Fruit fly (Drosophila melanogaster): ENCODE data around the gene Nepl15.

The Nepl15 gene

DNA sequence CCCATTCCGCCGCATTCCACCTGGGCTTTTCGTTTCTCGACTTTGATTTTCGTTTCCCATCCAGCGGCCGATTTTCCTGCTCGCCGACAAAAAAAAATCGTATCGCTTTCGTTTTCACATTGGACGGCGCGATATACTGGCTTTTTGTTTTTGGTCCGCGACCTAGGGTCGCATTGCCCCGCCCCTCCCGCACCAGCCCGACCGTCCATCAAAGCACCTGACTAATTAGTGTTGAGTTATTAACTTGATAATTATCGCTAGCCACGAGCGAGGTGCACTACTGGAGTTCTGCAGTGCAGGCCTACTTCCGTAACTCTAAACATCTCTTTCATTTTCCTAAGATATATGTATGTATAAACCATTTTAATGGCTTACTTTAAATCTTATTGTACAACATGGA is 14.3 kb downstream of the Nepl15 start:
- TF ChIP-seq psq (optimal IDR thresholded peaks at IDR 0.05), result no peak
- no peak for TF ChIP-seq Myc (optimal IDR thresholded peaks at IDR 0.05)
- no peak for TF ChIP-seq h (optimal IDR thresholded peaks at IDR 0.05)
- TF ChIP-seq insv (optimal IDR thresholded peaks at IDR 0.05), result no peak
- no peak for TF ChIP-seq ttk (optimal IDR thresholded peaks at IDR 0.05)
- TF ChIP-seq Sin3A (optimal IDR thresholded peaks at IDR 0.05), result no peak

dm6 chr3R:22751111-22751510 is 14.9 kb downstream of the Nepl15 start:
- TF ChIP-seq Myc (optimal IDR thresholded peaks at IDR 0.05), result no peak
- TF ChIP-seq Sin3A (optimal IDR thresholded peaks at IDR 0.05), result no peak
- no peak for TF ChIP-seq insv (optimal IDR thresholded peaks at IDR 0.05)
- no peak for TF ChIP-seq ttk (optimal IDR thresholded peaks at IDR 0.05)
- TF ChIP-seq h (optimal IDR thresholded peaks at IDR 0.05), result no peak
- no peak for TF ChIP-seq psq (optimal IDR thresholded peaks at IDR 0.05)

DNA sequence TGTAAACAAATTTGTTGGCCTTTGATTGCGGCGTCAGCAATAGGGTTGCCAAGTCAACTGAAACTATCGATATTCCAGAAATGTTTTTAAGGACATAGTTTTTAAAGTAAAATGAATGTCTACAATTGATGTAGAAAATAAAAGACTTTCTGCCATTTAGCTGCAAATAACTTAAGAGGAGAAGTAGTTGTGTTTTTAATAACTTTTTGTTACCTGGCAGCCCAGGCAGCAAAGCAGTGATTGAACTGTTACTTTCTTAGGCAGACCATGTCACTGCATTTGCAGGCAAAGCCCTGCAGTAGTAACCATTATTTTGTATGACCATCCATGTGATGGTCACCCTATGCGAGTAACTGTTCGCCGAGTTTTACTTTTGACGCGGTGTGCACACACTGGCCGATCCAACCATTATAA is 15.4 kb downstream of the Nepl15 start, which contains the start of the genes rumi, CG7029 and Usp12-46:
TSS of gene rumi (minus strand) at position 64 of the 414 bp plus-strand sequence.
TSS of gene CG7029 (plus strand) at position 368 of the 414 bp plus-strand sequence.
TSS of gene Usp12-46 (plus strand) at position 368 of the 414 bp plus-strand sequence.
- TF ChIP-seq insv (optimal IDR thresholded peaks at IDR 0.05) (no peak), Myc (optimal IDR thresholded peaks at IDR 0.05) (no peak), psq (optimal IDR thresholded peaks at IDR 0.05) (no peak), Sin3A (optimal IDR thresholded peaks at IDR 0.05) (no peak), h (optimal IDR thresholded peaks at IDR 0.05) (no peak), ttk (optimal IDR thresholded peaks at IDR 0.05) (no peak)

dm6 chr3R:22750039-22750438 is 15.9 kb downstream of the Nepl15 start:
- TF ChIP-seq Myc (optimal IDR thresholded peaks at IDR 0.05), result no peak
- no peak for TF ChIP-seq ttk (optimal IDR thresholded peaks at IDR 0.05)
- TF ChIP-seq insv (optimal IDR thresholded peaks at IDR 0.05), result no peak
- no peak for TF ChIP-seq h (optimal IDR thresholded peaks at IDR 0.05)
- no peak for TF ChIP-seq Sin3A (optimal IDR thresholded peaks at IDR 0.05)
- TF ChIP-seq psq (optimal IDR thresholded peaks at IDR 0.05), result no peak

DNA sequence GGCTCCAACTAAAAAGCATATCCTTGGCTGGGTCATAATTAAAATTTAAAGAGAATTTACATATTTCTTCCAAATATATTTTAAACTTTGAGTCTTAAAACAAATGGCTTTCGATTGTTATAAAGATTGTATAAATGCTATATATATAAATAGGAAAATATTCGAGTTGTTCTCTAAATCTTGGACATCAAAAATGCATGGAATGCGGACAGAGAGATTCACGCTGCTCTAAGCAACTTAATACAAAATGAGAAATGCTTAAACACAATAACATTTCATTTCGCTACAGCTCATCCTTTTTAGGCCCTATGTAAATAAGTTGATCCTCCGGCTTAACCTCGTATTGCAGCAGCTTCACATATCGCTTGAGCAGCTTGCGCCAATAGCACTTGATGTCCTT is 17.0 kb downstream of the Nepl15 start, which contains the start of gene CG31139:
TSS of gene CG31139 (minus strand) at position 101 of the 400 bp plus-strand sequence.
- no peak for TF ChIP-seq ttk (optimal IDR thresholded peaks at IDR 0.05)
- TF ChIP-seq psq (optimal IDR thresholded peaks at IDR 0.05), result no peak
- TF ChIP-seq h (optimal IDR thresholded peaks at IDR 0.05), result no peak
- no peak for TF ChIP-seq Myc (optimal IDR thresholded peaks at IDR 0.05)
- no peak for TF ChIP-seq Sin3A (optimal IDR thresholded peaks at IDR 0.05)
- no peak for TF ChIP-seq insv (optimal IDR thresholded peaks at IDR 0.05)

dm6 chr3R:22747423-22748090 is 18.4 kb downstream of the Nepl15 start, which contains the start of gene CG17141:
TSS of gene CG17141 (minus strand) at chr3R:22747599.
- TF ChIP-seq insv (optimal IDR thresholded peaks at IDR 0.05), result no peak
- no peak for TF ChIP-seq Sin3A (optimal IDR thresholded peaks at IDR 0.05)

dm6 chr3R:22745432-22745831 is 20.5 kb downstream of the Nepl15 start, which contains the start of the genes vret and HP1c:
TSS of gene vret (minus strand) at chr3R:22745581.
TSS of gene HP1c (plus strand) at chr3R:22745620.
- no peak for TF ChIP-seq insv (optimal IDR thresholded peaks at IDR 0.05)
- TF ChIP-seq h (optimal IDR thresholded peaks at IDR 0.05), result no peak
- no peak for TF ChIP-seq Myc (optimal IDR thresholded peaks at IDR 0.05)
- no peak for TF ChIP-seq Sin3A (optimal IDR thresholded peaks at IDR 0.05)
- TF ChIP-seq psq (optimal IDR thresholded peaks at IDR 0.05), result no peak
- no peak for TF ChIP-seq ttk (optimal IDR thresholded peaks at IDR 0.05)

- no peak for TF ChIP-seq Myc (optimal IDR thresholded peaks at IDR 0.05)
- TF ChIP-seq Sin3A (optimal IDR thresholded peaks at IDR 0.05), result no peak
- no peak for TF ChIP-seq psq (optimal IDR thresholded peaks at IDR 0.05)
- TF ChIP-seq insv (optimal IDR thresholded peaks at IDR 0.05), result no peak
- TF ChIP-seq ttk (optimal IDR thresholded peaks at IDR 0.05), result no peak
- no peak for TF ChIP-seq h (optimal IDR thresholded peaks at IDR 0.05)
These were observed 25.0 kb downstream of the Nepl15 start, which contains the start of the genes Dcr-1 and CG6985 for dm6 chr3R:22740930-22741329. TSS of gene Dcr-1 (minus strand) at chr3R:22741091. TSS of gene CG6985 (plus strand) at chr3R:22741150.

- no peak for TF ChIP-seq ttk (optimal IDR thresholded peaks at IDR 0.05)
- no peak for TF ChIP-seq psq (optimal IDR thresholded peaks at IDR 0.05)
- no peak for TF ChIP-seq h (optimal IDR thresholded peaks at IDR 0.05)
- TF ChIP-seq Sin3A (optimal IDR thresholded peaks at IDR 0.05), result no peak
- TF ChIP-seq insv (optimal IDR thresholded peaks at IDR 0.05), result no peak
- TF ChIP-seq Myc (optimal IDR thresholded peaks at IDR 0.05), result no peak
These were observed 32.2 kb downstream of the Nepl15 start, which contains the start of gene Takl2 for dm6 chr3R:22733751-22734150. TSS of gene Takl2 (minus strand) at chr3R:22733851.

DNA sequence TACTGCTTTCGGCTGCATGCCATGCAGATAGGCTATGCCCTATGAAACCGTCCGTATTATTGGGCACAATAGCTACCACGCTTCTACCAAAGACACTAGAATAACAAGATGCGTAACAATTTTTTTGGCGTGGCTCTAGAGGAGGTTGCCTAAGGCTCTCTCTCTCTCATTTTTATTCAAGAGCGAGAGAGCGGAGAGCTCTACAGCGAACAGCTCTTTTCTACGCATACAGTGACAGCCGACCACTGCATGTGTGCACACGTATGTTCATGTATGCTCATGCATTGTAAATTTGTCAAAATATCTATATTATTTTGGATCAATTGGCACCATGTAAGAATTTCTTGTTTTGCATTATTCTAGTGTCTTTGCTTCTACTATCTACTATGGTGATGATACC is 33.0 kb downstream of the Nepl15 start:
- TF ChIP-seq ttk (optimal IDR thresholded peaks at IDR 0.05), result no peak
- TF ChIP-seq Sin3A (optimal IDR thresholded peaks at IDR 0.05), result no peak
- TF ChIP-seq psq (optimal IDR thresholded peaks at IDR 0.05), result no peak
- no peak for TF ChIP-seq insv (optimal IDR thresholded peaks at IDR 0.05)
- no peak for TF ChIP-seq h (optimal IDR thresholded peaks at IDR 0.05)
- TF ChIP-seq Myc (optimal IDR thresholded peaks at IDR 0.05), result no peak

DNA sequence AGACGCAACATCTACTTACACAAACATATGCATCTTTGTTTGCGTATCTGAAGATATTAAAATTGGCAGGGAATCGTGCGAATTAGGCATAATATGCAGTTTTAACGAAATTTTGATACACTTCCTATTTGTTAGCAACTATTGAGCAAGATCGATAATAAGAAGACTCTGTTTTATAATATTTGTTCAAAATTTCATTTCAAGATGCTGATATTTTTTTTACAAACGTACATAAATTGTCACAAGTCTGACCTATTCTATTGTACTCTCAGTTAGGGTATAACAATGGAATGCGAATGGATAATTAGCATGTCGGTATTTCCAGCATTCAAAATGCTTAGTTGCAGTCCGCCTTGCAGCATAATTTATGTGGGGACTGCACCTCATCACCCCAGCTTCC is 38.1 kb downstream of the Nepl15 start:
- TF ChIP-seq Myc (optimal IDR thresholded peaks at IDR 0.05) (no peak), psq (optimal IDR thresholded peaks at IDR 0.05) (no peak), Sin3A (optimal IDR thresholded peaks at IDR 0.05) (no peak), ttk (optimal IDR thresholded peaks at IDR 0.05) (no peak), insv (optimal IDR thresholded peaks at IDR 0.05) (no peak), h (optimal IDR thresholded peaks at IDR 0.05) (no peak)

- TF ChIP-seq Sin3A (optimal IDR thresholded peaks at IDR 0.05) (no peak), psq (optimal IDR thresholded peaks at IDR 0.05) (no peak), Myc (optimal IDR thresholded peaks at IDR 0.05) (no peak), h (optimal IDR thresholded peaks at IDR 0.05) (no peak)
These were observed 38.5 kb downstream of the Nepl15 start for dm6 chr3R:22727456-22727833.
